ENCODE assay signal across 5 fruit fly cellular contexts in the genomic region with DNA sequence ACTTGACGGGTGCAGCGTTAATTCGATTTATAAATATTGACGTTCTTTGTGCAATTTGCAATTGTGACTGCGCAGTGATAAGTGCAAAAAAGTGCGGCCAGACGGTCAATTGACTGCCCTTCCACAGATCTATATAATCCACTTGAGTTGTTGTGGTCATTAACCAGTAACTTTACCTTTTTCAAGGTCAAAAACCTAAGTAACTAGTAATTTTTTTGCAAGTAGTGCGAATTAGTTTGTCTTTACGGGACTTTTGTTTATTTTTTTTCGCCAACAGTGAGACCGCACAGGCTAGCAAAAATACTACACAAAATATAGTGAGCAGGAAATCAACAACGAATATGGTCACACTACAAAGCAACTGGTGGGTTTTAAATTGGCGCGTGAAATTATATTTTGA.
TF ChIP-seq lines count a peak whose summit lies in the region.

TSS of gene Tango9 (minus strand) at position 280 of the 400 bp plus-strand sequence.

- TF ChIP-seq CTCF in whole organism, embryonic (GFP tag; optimal IDR thresholded peaks at IDR 0.05; lab: Kevin White, UChicago) = no peak

TF ChIP-seq in whole organism, adult, 20 proteins besides CTCF, POLR2A, EP300 and RAD21:
- TF ChIP-seq Mnt (GFP tag; optimal IDR thresholded peaks at IDR 0.05; lab: Kevin White, UChicago) (peak; percentile 43), tj (GFP tag; optimal IDR thresholded peaks at IDR 0.05; lab: Kevin White, UChicago) (peak; percentile 52), cic (GFP tag; optimal IDR thresholded peaks at IDR 0.05; lab: Kevin White, UChicago) (peak; percentile 49), CG7101 (tag; optimal IDR thresholded peaks at IDR 0.05; lab: Kevin White, UChicago) (peak; percentile 31), Clk (GFP tag; optimal IDR thresholded peaks at IDR 0.05; lab: Kevin White, UChicago) (no peak), CG1620 (GFP tag; optimal IDR thresholded peaks at IDR 0.05; lab: Kevin White, UChicago) (no peak), CG33017 (tag; optimal IDR thresholded peaks at IDR 0.05; lab: Kevin White, UChicago) (peak; percentile 16), ovo (GFP tag; optimal IDR thresholded peaks at IDR 0.05; lab: Kevin White, UChicago) (peak; percentile 33), bab1 (GFP tag; optimal IDR thresholded peaks at IDR 0.05; lab: Kevin White, UChicago) (peak; percentile 40), cnc (optimal IDR thresholded peaks at IDR 0.05; lab: Kevin White, UChicago) (no peak), CG12768 (GFP tag; optimal IDR thresholded peaks at IDR 0.05; lab: Kevin White, UChicago) (peak; percentile 42), CG14711 (tag; optimal IDR thresholded peaks at IDR 0.05; lab: Kevin White, UChicago) (peak; percentile 32), CG5204 (GFP tag; optimal IDR thresholded peaks at IDR 0.05; lab: Kevin White, UChicago) (no peak)

TF ChIP-seq in whole organism, embryonic, 481 proteins besides CTCF, POLR2A, EP300 and RAD21 (continues in another document):
- TF ChIP-seq CG7928 (GFP tag; optimal IDR thresholded peaks at IDR 0.05; lab: Kevin White, UChicago) = no peak
- no peak for TF ChIP-seq Mad (GFP tag; optimal IDR thresholded peaks at IDR 0.05; lab: Kevin White, UChicago)
- TF ChIP-seq jing (GFP tag; optimal IDR thresholded peaks at IDR 0.05; lab: Kevin White, UChicago) = no peak
- no peak for TF ChIP-seq CG15073 (GFP tag; optimal IDR thresholded peaks at IDR 0.05; lab: Kevin White, UChicago)
- TF ChIP-seq CG15601 (tag; optimal IDR thresholded peaks at IDR 0.05; lab: Kevin White, UChicago) = no peak
- no peak for TF ChIP-seq Doc3 (GFP tag; IDR thresholded peaks at IDR 0.05; lab: Robert Waterston, UW; ENCODE audit: partially characterized antibody)
- no peak for TF ChIP-seq wor (GFP tag; IDR thresholded peaks at IDR 0.05; lab: Robert Waterston, UW)
- TF ChIP-seq rib (GFP tag; IDR thresholded peaks at IDR 0.05; lab: Robert Waterston, UW) = peak; percentile 45; the same call in 1 of the 2 replicates
- no peak for TF ChIP-seq Sox100B (GFP tag; optimal IDR thresholded peaks at IDR 0.05; lab: Kevin White, UChicago)
- TF ChIP-seq HLH54F (GFP tag; optimal IDR thresholded peaks at IDR 0.05; lab: Kevin White, UChicago) = no peak
- TF ChIP-seq fru (optimal IDR thresholded peaks at IDR 0.05; lab: Kevin White, UChicago) = no peak
- no peak for TF ChIP-seq chn (GFP tag; optimal IDR thresholded peaks at IDR 0.05; lab: Kevin White, UChicago)
- TF ChIP-seq lov (optimal IDR thresholded peaks at IDR 0.05; lab: Kevin White, UChicago) = no peak
- TF ChIP-seq lov (GFP tag; IDR thresholded peaks at IDR 0.05; lab: Robert Waterston, UW) = no peak
- TF ChIP-seq cato (GFP tag; optimal IDR thresholded peaks at IDR 0.05; lab: Kevin White, UChicago; ENCODE audit: borderline replicate concordance) = no peak
- TF ChIP-seq CG12155 (GFP tag; optimal IDR thresholded peaks at IDR 0.05; lab: Kevin White, UChicago) = no peak
- no peak for TF ChIP-seq C15 (GFP tag; IDR thresholded peaks at IDR 0.05; lab: Robert Waterston, UW)
- no peak for TF ChIP-seq CG5953 (GFP tag; IDR thresholded peaks at IDR 0.05; lab: Robert Waterston, UW)
- TF ChIP-seq psq (GFP tag; optimal IDR thresholded peaks at IDR 0.05; lab: Kevin White, UChicago) = no peak

TF ChIP-seq in whole organism, prepupa, 60 proteins besides CTCF, POLR2A, EP300 and RAD21 (continues in another document):
- no peak for TF ChIP-seq CG8119 (GFP tag; IDR thresholded peaks at IDR 0.05; lab: Robert Waterston, UW)
- peak; percentile 29 for TF ChIP-seq Blimp-1 (GFP tag; optimal IDR thresholded peaks at IDR 0.05; lab: Kevin White, UChicago)
- TF ChIP-seq CG7368 (GFP tag; optimal IDR thresholded peaks at IDR 0.05; lab: Kevin White, UChicago) = peak; percentile 38
- TF ChIP-seq fkh (GFP tag; optimal IDR thresholded peaks at IDR 0.05; lab: Kevin White, UChicago) = peak; percentile 66
- TF ChIP-seq Lpt (GFP tag; optimal IDR thresholded peaks at IDR 0.05; lab: Kevin White, UChicago) = no peak
- no peak for TF ChIP-seq eg (GFP tag; IDR thresholded peaks at IDR 0.05; lab: Robert Waterston, UW)
- TF ChIP-seq lz (GFP tag; optimal IDR thresholded peaks at IDR 0.05; lab: Kevin White, UChicago) = peak; percentile 56
- TF ChIP-seq CG6854 (GFP tag; optimal IDR thresholded peaks at IDR 0.05; lab: Kevin White, UChicago) = no peak
- TF ChIP-seq CG32006 (GFP tag; optimal IDR thresholded peaks at IDR 0.05; lab: Kevin White, UChicago) = no peak
- peak; percentile 63; the same call in 2 of the 3 replicates for TF ChIP-seq CG6163 (GFP tag; IDR thresholded peaks at IDR 0.05; lab: Robert Waterston, UW)
- no peak for TF ChIP-seq CG11294 (GFP tag; IDR thresholded peaks at IDR 0.05; lab: Robert Waterston, UW)
- TF ChIP-seq CG3032 (tag; optimal IDR thresholded peaks at IDR 0.05; lab: Kevin White, UChicago) = peak; percentile 21
- TF ChIP-seq CG16779 (tag; optimal IDR thresholded peaks at IDR 0.05; lab: Kevin White, UChicago) = no peak
- TF ChIP-seq Sox15 (GFP tag; optimal IDR thresholded peaks at IDR 0.05; lab: Kevin White, UChicago) = no peak
- peak; percentile 2 for TF ChIP-seq CG11762 (GFP tag; optimal IDR thresholded peaks at IDR 0.05; lab: Kevin White, UChicago; ENCODE audit: insufficient read depth)
- peak; percentile 31 for TF ChIP-seq pdm3 (GFP tag; optimal IDR thresholded peaks at IDR 0.05; lab: Kevin White, UChicago)
- no peak for TF ChIP-seq Hr38 (GFP tag; optimal IDR thresholded peaks at IDR 0.05; lab: Kevin White, UChicago)
- peak; percentile 45 for TF ChIP-seq CG1621 (tag; optimal IDR thresholded peaks at IDR 0.05; lab: Kevin White, UChicago)
- peak; percentile 33 for TF ChIP-seq net (GFP tag; optimal IDR thresholded peaks at IDR 0.05; lab: Kevin White, UChicago)

TF ChIP-seq in whole organism, pupa, 21 proteins besides CTCF, POLR2A, EP300 and RAD21:
- TF ChIP-seq CG12605 (GFP tag; IDR thresholded peaks at IDR 0.05; lab: Robert Waterston, UW) (peak; percentile 74), CG15710 (tag; optimal IDR thresholded peaks at IDR 0.05; lab: Kevin White, UChicago) (peak; percentile 5), CG17806 (tag; optimal IDR thresholded peaks at IDR 0.05; lab: Kevin White, UChicago) (peak; percentile 11), rn (GFP tag; IDR thresholded peaks at IDR 0.05; lab: Robert Waterston, UW) (no peak), Snoo (tag; optimal IDR thresholded peaks at IDR 0.05; lab: Kevin White, UChicago) (peak; percentile 68), Ets98B (GFP tag; IDR thresholded peaks at IDR 0.05; lab: Robert Waterston, UW) (peak; percentile 36; the same call in 1 of the 2 replicates), EcR (GFP tag; optimal IDR thresholded peaks at IDR 0.05; lab: Kevin White, UChicago) (peak; percentile 73), gl (tag; optimal IDR thresholded peaks at IDR 0.05; lab: Kevin White, UChicago) (peak; percentile 63), CG32121 (GFP tag; IDR thresholded peaks at IDR 0.05; lab: Robert Waterston, UW) (no peak), CG14655 (GFP tag; optimal IDR thresholded peaks at IDR 0.05; lab: Kevin White, UChicago) (no peak), CG34367 (tag; optimal IDR thresholded peaks at IDR 0.05; lab: Kevin White, UChicago) (peak; percentile 41), CG8159 (tag; optimal IDR thresholded peaks at IDR 0.05; lab: Kevin White, UChicago) (peak; percentile 45), CG9948 (tag; optimal IDR thresholded peaks at IDR 0.05; lab: Kevin White, UChicago) (peak; percentile 23)
TF ChIP-seq in whole organism, pupa: peak in this region for 10.

TF ChIP-seq in whole organism, wandering third instar larva, 38 proteins besides CTCF, POLR2A, EP300 and RAD21 (continues in another document):
- TF ChIP-seq GATAd (GFP tag; optimal IDR thresholded peaks at IDR 0.05; lab: Kevin White, UChicago) (no peak), CG32264 (GFP tag; optimal IDR thresholded peaks at IDR 0.05; lab: Kevin White, UChicago) (no peak), Jra (GFP tag; optimal IDR thresholded peaks at IDR 0.05; lab: Kevin White, UChicago) (no peak), pan (optimal IDR thresholded peaks at IDR 0.05; lab: Kevin White, UChicago) (no peak), Myc (optimal IDR thresholded peaks at IDR 0.05; lab: Kevin White, UChicago) (peak; percentile 48), brk (GFP tag; optimal IDR thresholded peaks at IDR 0.05; lab: Kevin White, UChicago) (no peak), foxo (GFP tag; optimal IDR thresholded peaks at IDR 0.05; lab: Kevin White, UChicago) (peak in 1 of 2 experiments; percentile 53), Rel (GFP tag; optimal IDR thresholded peaks at IDR 0.05; lab: Kevin White, UChicago) (no peak), Rel (tag; optimal IDR thresholded peaks at IDR 0.05; lab: Kevin White, UChicago) (peak; percentile 99), Dif (GFP tag; optimal IDR thresholded peaks at IDR 0.05; lab: Kevin White, UChicago; ENCODE audit: partially characterized antibody) (no peak), psq (GFP tag; optimal IDR thresholded peaks at IDR 0.05; lab: Kevin White, UChicago) (no peak), Sp1 (GFP tag; optimal IDR thresholded peaks at IDR 0.05; lab: Kevin White, UChicago) (peak; percentile 42), br (GFP tag; optimal IDR thresholded peaks at IDR 0.05; lab: Kevin White, UChicago) (peak; percentile 33), Mio (GFP tag; optimal IDR thresholded peaks at IDR 0.05; lab: Kevin White, UChicago) (no peak), Dfd (GFP tag; optimal IDR thresholded peaks at IDR 0.05; lab: Kevin White, UChicago) (no peak), CrebA (GFP tag; optimal IDR thresholded peaks at IDR 0.05; lab: Kevin White, UChicago; ENCODE audit: borderline replicate concordance) (no peak), ey (GFP tag; optimal IDR thresholded peaks at IDR 0.05; lab: Kevin White, UChicago) (peak; percentile 21), rgr (GFP tag; optimal IDR thresholded peaks at IDR 0.05; lab: Kevin White, UChicago) (peak; percentile 51), dsf (GFP tag; optimal IDR thresholded peaks at IDR 0.05; lab: Kevin White, UChicago; ENCODE audit: borderline replicate concordance) (peak; percentile 13), woc (GFP tag; optimal IDR thresholded peaks at IDR 0.05; lab: Kevin White, UChicago) (no peak), N (GFP tag; optimal IDR thresholded peaks at IDR 0.05; lab: Kevin White, UChicago) (no peak), Vsx2 (GFP tag; optimal IDR thresholded peaks at IDR 0.05; lab: Kevin White, UChicago; ENCODE audit: partially characterized antibody) (no peak), fru (GFP tag; optimal IDR thresholded peaks at IDR 0.05; lab: Kevin White, UChicago) (peak; percentile 58), Hr83 (GFP tag; optimal IDR thresholded peaks at IDR 0.05; lab: Kevin White, UChicago; ENCODE audit: poor library complexity, severe bottlenecking) (peak; percentile 36), Abd-B (GFP tag; optimal IDR thresholded peaks at IDR 0.05; lab: Kevin White, UChicago) (no peak), Hr78 (GFP tag; optimal IDR thresholded peaks at IDR 0.05; lab: Kevin White, UChicago) (no peak), usp (GFP tag; optimal IDR thresholded peaks at IDR 0.05; lab: Kevin White, UChicago) (no peak), sage (GFP tag; optimal IDR thresholded peaks at IDR 0.05; lab: Kevin White, UChicago) (no peak), dmrt93B (GFP tag; optimal IDR thresholded peaks at IDR 0.05; lab: Kevin White, UChicago) (no peak), OdsH (GFP tag; optimal IDR thresholded peaks at IDR 0.05; lab: Kevin White, UChicago) (no peak)
